Worm (Caenorhabditis elegans) whole organism, L2 larva: ENCODE measurements around the gene F38H4.6.

Experiments used
- F13H6.1 ChIP-seq: sonication (generic microtip); optimal IDR thresholded peaks from 2 replicates; lab custom pipeline; 2016; ENCODE audit warnings: missing genetic modification characterization, missing compliant biosample characterization
- R02D3.7 ChIP-seq: fragments of 150-350 bp; optimal IDR thresholded peaks from 2 replicates; lab custom pipeline; 2014; ENCODE audit warnings: missing biosample characterization, missing genetic modification characterization
- Y55F3AM.14 ChIP-seq: fragments of 200-800 bp; sonication (Bioruptor generic); optimal IDR thresholded peaks from 2 replicates; lab custom pipeline; 2018; ENCODE audit warnings: mild to moderate bottlenecking, missing genetic modification characterization, missing compliant biosample characterization
- ZK546.5 ChIP-seq: sonication (generic microtip); optimal IDR thresholded peaks from 2 replicates; lab custom pipeline; 2017; ENCODE audit warnings: missing biosample characterization, missing genetic modification characterization
- aly-2 ChIP-seq: fragments of 150-350 bp; optimal IDR thresholded peaks from 2 replicates; lab custom pipeline; 2014; ENCODE audit warnings: missing biosample characterization, missing genetic modification characterization
- ama-1 ChIP-seq: fragments of 150-350 bp; optimal IDR thresholded peaks from 2 replicates; lab custom pipeline; 2018; ENCODE audit warnings: inconsistent platforms
- ceh-82 ChIP-seq: fragments of 150-350 bp; optimal IDR thresholded peaks from 2 replicates; lab custom pipeline; 2014; ENCODE audit warnings: missing biosample characterization, missing genetic modification characterization
- crh-2 ChIP-seq: sonication (generic microtip); optimal IDR thresholded peaks from 2 replicates; lab custom pipeline; 2017; ENCODE audit warnings: missing biosample characterization, missing genetic modification characterization
- egl-27 ChIP-seq: sonication (generic microtip); optimal IDR thresholded peaks from 3 replicates; lab custom pipeline; 2017; ENCODE audit warnings: missing biosample characterization, missing genetic modification reagents, missing genetic modification characterization
- elt-1 ChIP-seq: fragments of 150-350 bp; optimal IDR thresholded peaks from 2 replicates; lab custom pipeline; 2014; ENCODE audit warnings: missing biosample characterization, missing genetic modification characterization
- elt-3 ChIP-seq: sonication (generic microtip); optimal IDR thresholded peaks from 2 replicates; lab custom pipeline; 2017; ENCODE audit warnings: missing biosample characterization, missing genetic modification characterization
- lsy-2 ChIP-seq, 2 experiments: fragments of 150-350 bp in 1 of 2; sonication (generic microtip) in 1 of 2; optimal IDR thresholded peaks; 2 replicates each; lab custom pipeline; 2014 to 2017; ENCODE audit warnings: missing biosample characterization in 2 of 2, missing genetic modification characterization in 2 of 2
- mab-5 ChIP-seq: fragments of 150-350 bp; optimal IDR thresholded peaks from 2 replicates; lab custom pipeline; 2014; ENCODE audit warnings: missing biosample characterization, missing genetic modification characterization
- mbf-1 ChIP-seq: sonication (generic microtip); optimal IDR thresholded peaks from 2 replicates; lab custom pipeline; 2017; ENCODE audit warnings: missing biosample characterization, missing genetic modification characterization
- mdl-1 ChIP-seq, 2 experiments: fragments of 150-350 bp in 1 of 2; sonication (generic microtip) in 1 of 2; optimal IDR thresholded peaks; 2 replicates each; lab custom pipeline; 2017; ENCODE audit warnings: missing biosample characterization in 2 of 2, missing genetic modification characterization in 2 of 2
- nhr-10 ChIP-seq: sonication (generic microtip); optimal IDR thresholded peaks from 2 replicates; lab custom pipeline; 2017; ENCODE audit warnings: missing biosample characterization, missing genetic modification characterization
- nhr-11 ChIP-seq: fragments of 150-350 bp; optimal IDR thresholded peaks from 2 replicates; lab custom pipeline; 2014; ENCODE audit warnings: missing biosample characterization, missing genetic modification characterization
- nhr-21 ChIP-seq: fragments of 150-350 bp; optimal IDR thresholded peaks from 2 replicates; lab custom pipeline; 2014; ENCODE audit warnings: missing biosample characterization, missing genetic modification characterization
- nhr-23 ChIP-seq: fragments of 150-350 bp; optimal IDR thresholded peaks from 2 replicates; lab custom pipeline; 2014; ENCODE audit warnings: missing biosample characterization, missing genetic modification reagents, missing genetic modification characterization
- nhr-25 ChIP-seq: fragments of 150-350 bp; sonication (generic microtip); optimal IDR thresholded peaks from 3 replicates; lab custom pipeline; 2014; ENCODE audit warnings: missing biosample characterization, missing genetic modification characterization
- nhr-6 ChIP-seq: fragments of 150-350 bp; optimal IDR thresholded peaks from 2 replicates; lab custom pipeline; 2014; ENCODE audit warnings: missing biosample characterization, missing genetic modification characterization
- peb-1 ChIP-seq: fragments of 150-350 bp; optimal IDR thresholded peaks from 2 replicates; lab custom pipeline; 2014; ENCODE audit warnings: missing biosample characterization, missing genetic modification characterization
- sem-4 ChIP-seq: fragments of 150-350 bp; optimal IDR thresholded peaks from 2 replicates; lab custom pipeline; 2014; ENCODE audit warnings: missing biosample characterization, missing genetic modification reagents, missing genetic modification characterization
- skn-1 ChIP-seq: sonication (generic microtip); optimal IDR thresholded peaks from 2 replicates; lab custom pipeline; 2017; ENCODE audit warnings: missing biosample characterization, missing genetic modification characterization
- snpc-4 ChIP-seq: fragments of 150-350 bp; optimal IDR thresholded peaks from 2 replicates; lab custom pipeline; 2014; ENCODE audit warnings: missing biosample characterization, missing genetic modification characterization
- unc-39 ChIP-seq: fragments of 150-350 bp; optimal IDR thresholded peaks from 2 replicates; lab custom pipeline; 2014; ENCODE audit warnings: missing biosample characterization, missing genetic modification characterization
- unc-55 ChIP-seq: fragments of 150-350 bp; sonication (generic microtip); optimal IDR thresholded peaks from 3 replicates; lab custom pipeline; 2014; ENCODE audit warnings: missing biosample characterization, missing genetic modification reagents, missing genetic modification characterization
- unc-62 ChIP-seq: fragments of 150-350 bp; optimal IDR thresholded peaks from 2 replicates; lab custom pipeline; 2014; ENCODE audit warnings: missing biosample characterization, missing genetic modification reagents, missing genetic modification characterization
- zag-1 ChIP-seq: fragments of 150-350 bp; optimal IDR thresholded peaks from 2 replicates; lab custom pipeline; 2014; ENCODE audit warnings: missing biosample characterization, missing genetic modification characterization
- ztf-1 ChIP-seq: fragments of 200-800 bp; sonication (Bioruptor generic); conservative IDR thresholded peaks from 2 replicates; pipeline ENCODE4 v1.3.6; 2022; ENCODE audit warnings: missing genetic modification characterization, missing compliant biosample characterization
- ztf-11 ChIP-seq: sonication (generic microtip); optimal IDR thresholded peaks from 2 replicates; lab custom pipeline; 2017; ENCODE audit warnings: missing biosample characterization, missing genetic modification characterization
- ztf-4 ChIP-seq: fragments of 150-350 bp; optimal IDR thresholded peaks from 2 replicates; lab custom pipeline; 2014; ENCODE audit warnings: missing biosample characterization, missing genetic modification characterization

The F38H4.6 gene

DNA sequence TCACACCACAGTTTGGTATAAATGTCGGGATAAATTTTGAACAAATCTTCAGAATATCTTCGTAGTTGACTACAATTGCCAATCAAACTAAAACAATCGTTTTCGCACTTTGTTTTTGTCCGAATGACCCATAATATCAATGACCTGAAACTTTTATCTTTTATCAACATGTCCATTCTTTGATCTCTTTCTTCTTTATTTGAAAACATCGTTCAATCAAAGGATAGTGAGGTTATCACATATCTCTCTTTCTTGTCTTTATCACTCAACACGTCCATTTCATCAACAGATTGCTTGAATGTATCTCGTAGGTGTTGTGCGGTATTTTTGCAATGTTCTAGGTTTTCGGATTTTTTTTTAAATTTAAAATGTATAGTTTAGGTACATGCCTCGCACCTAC lies 38.6 kb downstream of the F38H4.6 start (continued):
- no peak for TF ChIP-seq unc-39 (tag; lab: Kevin White, UChicago)
- TF ChIP-seq, all 48 proteins: peak for 6

DNA sequence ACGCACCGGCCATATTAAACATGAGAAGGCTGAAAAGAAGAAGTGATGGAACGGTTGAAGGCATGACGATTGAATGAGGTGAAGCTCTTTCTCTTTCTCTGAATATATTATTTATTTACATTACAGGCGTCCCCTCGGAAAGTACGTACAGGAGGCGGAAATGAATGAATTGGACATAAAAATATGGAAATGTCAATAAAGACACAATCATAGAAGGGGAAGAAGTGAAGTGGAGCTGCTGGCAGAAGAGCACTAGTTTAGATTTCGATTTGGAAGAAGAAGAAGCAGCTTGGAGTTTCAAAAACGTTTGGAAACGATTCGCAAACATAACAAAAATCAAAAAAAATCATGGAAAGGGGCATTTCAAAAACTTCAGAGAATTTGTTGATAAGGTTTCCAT lies 43.6 kb downstream of the F38H4.6 start, which contains the start of gene H01G02.1:
Gene H01G02.1 (minus strand): TSS at position 101 of the 400 bp plus-strand sequence.
- TF ChIP-seq sem-4 (tag; lab: Kevin White, UChicago) (no peak), peb-1 (tag; lab: Kevin White, UChicago) (no peak), nhr-25 (tag; lab: Kevin White, UChicago) (no peak), ztf-4 (no peak), nhr-23 (tag; lab: Kevin White, UChicago) (no peak), nhr-11 (tag; lab: Kevin White, UChicago) (no peak), R02D3.7 (tag; lab: Kevin White, UChicago) (no peak), aly-2 (tag; lab: Kevin White, UChicago) (no peak)

- TF ChIP-seq nhr-21, result no peak
- no peak for TF ChIP-seq unc-55
- TF ChIP-seq R02D3.7 (tag; lab: Kevin White, UChicago), result no peak
- TF ChIP-seq egl-27 (tag; lab: Kevin White, UChicago), result no peak
- no peak for TF ChIP-seq crh-2 (tag; lab: Kevin White, UChicago)
- TF ChIP-seq nhr-10 (tag; lab: Kevin White, UChicago), result no peak
- TF ChIP-seq Y55F3AM.14 (GFP tag; lab: Kevin White, UChicago), result no peak
- no peak for TF ChIP-seq snpc-4 (tag; lab: Kevin White, UChicago)
- no peak for TF ChIP-seq skn-1
- TF ChIP-seq ztf-11 (tag; lab: Kevin White, UChicago), result no peak
- TF ChIP-seq, all 48 proteins: peak for 0
Measured at ce11 chrIV:11803044-11803443, 44.6 kb downstream of the F38H4.6 start, which contains the start of gene H01G02.4. Gene H01G02.4, minus strand, starts transcription at chrIV:11803144.

DNA sequence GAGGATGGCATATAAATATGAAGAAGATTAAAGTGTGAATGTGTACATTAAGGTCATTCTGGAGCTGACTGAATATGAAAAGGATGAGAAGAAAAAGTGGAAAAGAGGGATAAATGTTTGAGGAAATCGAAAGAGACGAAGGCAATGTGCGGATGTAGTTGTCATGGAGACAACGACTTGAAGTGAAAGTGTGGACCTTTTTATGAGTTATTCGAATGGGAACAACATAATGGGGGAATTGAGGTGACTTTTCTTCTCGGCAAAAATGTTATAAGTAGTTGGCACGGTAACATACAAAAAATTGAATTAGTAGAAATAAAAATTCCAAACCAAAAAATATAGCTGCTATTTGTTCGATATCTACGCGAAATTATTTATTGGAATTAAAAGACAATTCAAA lies 46.6 kb downstream of the F38H4.6 start, which contains the start of gene dyf-18:
Gene dyf-18 (minus strand): TSS at position 101 of the 400 bp plus-strand sequence.
- TF ChIP-seq ztf-1 (GFP tag; lab: Robert Waterston, UW), result no peak
- no peak for TF ChIP-seq mab-5 (tag; lab: Kevin White, UChicago)
- no peak for TF ChIP-seq ceh-82 (tag; lab: Kevin White, UChicago)
- no peak for TF ChIP-seq elt-1 (tag; lab: Kevin White, UChicago)
- no peak for TF ChIP-seq nhr-6 (tag; lab: Kevin White, UChicago)
- TF ChIP-seq unc-62 (GFP tag; lab: Kevin White, UChicago), result no peak
- TF ChIP-seq mdl-1 (tag; optimal IDR thresholded peaks at IDR 0.05; lab: Kevin White, UChicago), result no peak
- no peak for TF ChIP-seq crh-2 (tag; lab: Kevin White, UChicago)
- no peak for TF ChIP-seq lsy-2 (tag; optimal IDR thresholded peaks at IDR 0.05; lab: Kevin White, UChicago)
- TF ChIP-seq zag-1 (tag; lab: Kevin White, UChicago), result no peak
- TF ChIP-seq ZK546.5 (tag; lab: Kevin White, UChicago), result no peak
- no peak for TF ChIP-seq ama-1
- no peak for TF ChIP-seq R02D3.7 (tag; lab: Kevin White, UChicago)
- TF ChIP-seq F13H6.1 (tag; lab: Kevin White, UChicago), result no peak
- TF ChIP-seq elt-3 (tag; lab: Kevin White, UChicago), result no peak
- no peak for TF ChIP-seq ztf-11 (tag; lab: Kevin White, UChicago)
- no peak for TF ChIP-seq snpc-4 (tag; lab: Kevin White, UChicago)
- no peak for TF ChIP-seq peb-1 (tag; lab: Kevin White, UChicago)
- no peak for TF ChIP-seq mbf-1 (tag; lab: Kevin White, UChicago)
- TF ChIP-seq, all 48 proteins: peak for 0

- peak; percentile 18 for TF ChIP-seq F13H6.1 (tag; lab: Kevin White, UChicago)
- TF ChIP-seq mbf-1 (tag; lab: Kevin White, UChicago), result no peak
Measured at ce11 chrIV:11799240-11799639, 48.4 kb downstream of the F38H4.6 start.
